Fruit fly (Drosophila melanogaster) whole organism, embryonic: ENCODE results near the gene CG9855.
A peak's percentile ranks its signal among the peaks of the same experiment; 100 is the strongest.

ENCODE experiments used
- Bteb2 ChIP-seq: fragments of 200-800 bp; sonication (Bioruptor generic); optimal IDR thresholded peaks from 2 replicates; lab custom pipeline; 2016; ENCODE audit warnings: missing biosample characterization, missing genetic modification characterization
- CG1024 ChIP-seq: fragments of 200-800 bp; sonication (Bioruptor generic); IDR thresholded peaks from 2 replicates; pipeline ENCODE4 v1.3.6; 2022; ENCODE audit warnings: missing biosample characterization, missing genetic modification characterization
- CG11504 ChIP-seq: fragments of 200-800 bp; sonication (Bioruptor generic); optimal IDR thresholded peaks from 3 replicates; lab custom pipeline; 2019; ENCODE audit warnings: missing biosample characterization, mild to moderate bottlenecking, missing genetic modification characterization, moderate library complexity
- CG12104 ChIP-seq: fragments of 200-800 bp; sonication (Bioruptor generic); optimal IDR thresholded peaks from 3 replicates; lab custom pipeline; 2016; ENCODE audit warnings: missing biosample characterization, missing genetic modification characterization
- CG12659 ChIP-seq: fragments of 200-800 bp; sonication (Bioruptor generic); optimal IDR thresholded peaks from 3 replicates; lab custom pipeline; 2017; ENCODE audit warnings: mild to moderate bottlenecking, missing biosample characterization, missing genetic modification reagents, missing genetic modification characterization
- CG12744 ChIP-seq: fragments of 200-800 bp; sonication (Bioruptor generic); optimal IDR thresholded peaks from 2 replicates; lab custom pipeline; 2016; ENCODE audit warnings: missing biosample characterization, missing genetic modification characterization
- CG14965 ChIP-seq: fragments of 200-800 bp; sonication (Bioruptor generic); optimal IDR thresholded peaks from 2 replicates; lab custom pipeline; 2016; ENCODE audit warnings: missing biosample characterization, missing genetic modification characterization, borderline replicate concordance
- CG15073 ChIP-seq: fragments of 200-800 bp; sonication (Bioruptor generic); optimal IDR thresholded peaks from 2 replicates; lab custom pipeline; 2016; ENCODE audit warnings: missing biosample characterization, missing genetic modification characterization
- CG15479 ChIP-seq: fragments of 200-800 bp; sonication (Bioruptor generic); optimal IDR thresholded peaks from 3 replicates; lab custom pipeline; 2019; ENCODE audit warnings: missing biosample characterization, mild to moderate bottlenecking, missing genetic modification characterization, moderate library complexity
- CG16779 ChIP-seq: fragments of 200-800 bp; sonication (Bioruptor generic); IDR thresholded peaks from 2 replicates; pipeline ENCODE4 v1.3.6; 2022; ENCODE audit warnings: missing biosample characterization, missing genetic modification characterization
- CG18262 ChIP-seq: fragments of 200-800 bp; optimal IDR thresholded peaks from 3 replicates; lab custom pipeline; 2019; ENCODE audit warnings: missing biosample characterization, mild to moderate bottlenecking, missing genetic modification characterization, moderate library complexity
- CG18476 ChIP-seq: fragments of 200-800 bp; sonication (Bioruptor generic); optimal IDR thresholded peaks from 2 replicates; lab custom pipeline; 2016; ENCODE audit warnings: missing biosample characterization, mild to moderate bottlenecking, missing genetic modification characterization
- CG2199 ChIP-seq: fragments of 200-800 bp; sonication (Bioruptor generic); IDR thresholded peaks from 3 replicates; pipeline ENCODE4 v1.3.6; 2022; ENCODE audit warnings: missing biosample characterization, missing genetic modification characterization
- CG2712 ChIP-seq: fragments of 200-800 bp; optimal IDR thresholded peaks from 3 replicates; lab custom pipeline; 2019; ENCODE audit warnings: missing biosample characterization, mild to moderate bottlenecking, missing genetic modification characterization, moderate library complexity
- CG2889 ChIP-seq: fragments of 200-800 bp; sonication (Bioruptor generic); IDR thresholded peaks from 3 replicates; pipeline ENCODE4 v1.3.6; 2022; ENCODE audit warnings: missing biosample characterization, missing genetic modification characterization
- CG4707 ChIP-seq: fragments of 200-800 bp; sonication (Bioruptor generic); optimal IDR thresholded peaks from 2 replicates; lab custom pipeline; 2018; ENCODE audit warnings: missing biosample characterization, mild to moderate bottlenecking, missing genetic modification characterization, moderate library complexity
- CG4820 ChIP-seq: fragments of 200-800 bp; sonication (Bioruptor generic); optimal IDR thresholded peaks from 3 replicates; lab custom pipeline; 2016; ENCODE audit warnings: missing biosample characterization, missing genetic modification characterization
- CG5180 ChIP-seq: fragments of 200-800 bp; sonication (Bioruptor generic); optimal IDR thresholded peaks from 3 replicates; lab custom pipeline; 2017; ENCODE audit warnings: missing biosample characterization, missing genetic modification characterization, mild to moderate bottlenecking, moderate library complexity, missing genetic modification reagents
- CG7271 ChIP-seq: fragments of 200-800 bp; sonication (Bioruptor generic); optimal IDR thresholded peaks from 2 replicates; lab custom pipeline; 2018; ENCODE audit warnings: missing biosample characterization, mild to moderate bottlenecking, missing genetic modification characterization, moderate library complexity
- CG7357 ChIP-seq: fragments of 200-800 bp; sonication (Bioruptor generic); IDR thresholded peaks from 3 replicates; pipeline ENCODE4 v1.3.6; 2022; ENCODE audit warnings: missing biosample characterization, missing genetic modification characterization
- CG8944 ChIP-seq: fragments of 200-800 bp; sonication (Bioruptor generic); optimal IDR thresholded peaks from 3 replicates; lab custom pipeline; 2016; ENCODE audit warnings: missing biosample characterization, missing genetic modification characterization
- Hand ChIP-seq: fragments of 200-800 bp; sonication (Bioruptor generic); optimal IDR thresholded peaks from 2 replicates; lab custom pipeline; 2017; ENCODE audit warnings: mild to moderate bottlenecking, missing biosample characterization, missing genetic modification reagents, missing genetic modification characterization
- Hey ChIP-seq: fragments of 200-800 bp; sonication (Bioruptor generic); optimal IDR thresholded peaks from 3 replicates; lab custom pipeline; 2018; ENCODE audit warnings: missing biosample characterization, mild to moderate bottlenecking, missing genetic modification characterization
- Hr3 ChIP-seq: fragments of 200-800 bp; sonication (Bioruptor generic); optimal IDR thresholded peaks from 3 replicates; lab custom pipeline; 2016; ENCODE audit warnings: missing biosample characterization, missing genetic modification characterization
- Hsf ChIP-seq: fragments of 200-800 bp; sonication (Bioruptor generic); optimal IDR thresholded peaks from 3 replicates; lab custom pipeline; 2016; ENCODE audit warnings: missing biosample characterization, missing genetic modification characterization
- MBD-R2 ChIP-seq: fragments of 200-800 bp; sonication (Bioruptor generic); IDR thresholded peaks from 2 replicates; pipeline ENCODE4 v1.3.6; 2022; ENCODE audit warnings: missing biosample characterization, missing genetic modification characterization
- Nf-YB ChIP-seq: fragments of 200-800 bp; sonication (Bioruptor generic); optimal IDR thresholded peaks from 3 replicates; lab custom pipeline; 2019; ENCODE audit warnings: missing biosample characterization, mild to moderate bottlenecking, missing genetic modification characterization, moderate library complexity
- Poxn ChIP-seq: fragments of 200-800 bp; sonication (Bioruptor generic); IDR thresholded peaks from 2 replicates; pipeline ENCODE4 v1.3.6; 2022; ENCODE audit warnings: missing biosample characterization, missing genetic modification characterization
- Sox100B ChIP-seq: fragments of 200-800 bp; sonication (Bioruptor generic); optimal IDR thresholded peaks from 3 replicates; lab custom pipeline; 2018; ENCODE audit warnings: missing biosample characterization, mild to moderate bottlenecking, missing genetic modification characterization
- YL-1 ChIP-seq: fragments of 200-800 bp; sonication (Bioruptor generic); optimal IDR thresholded peaks from 3 replicates; lab custom pipeline; 2017; ENCODE audit warnings: missing biosample characterization, mild to moderate bottlenecking, missing genetic modification characterization
- amos ChIP-seq: fragments of 200-800 bp; sonication (Bioruptor generic); IDR thresholded peaks from 2 replicates; pipeline ENCODE4 v1.3.6; 2022; ENCODE audit warnings: missing biosample characterization, missing genetic modification characterization; ENCODE audit not compliant: partially characterized antibody
- cato ChIP-seq: fragments of 200-800 bp; sonication (Bioruptor generic); optimal IDR thresholded peaks from 2 replicates; lab custom pipeline; 2016; ENCODE audit warnings: missing biosample characterization, missing genetic modification characterization, borderline replicate concordance
- chif ChIP-seq, 2 experiments: fragments of 200-800 bp; sonication (Bioruptor generic); optimal IDR thresholded peaks; 3 replicates each; lab custom pipeline; 2016; ENCODE audit warnings: missing biosample characterization in 2 of 2, missing genetic modification characterization in 2 of 2
- dmrt99B ChIP-seq: fragments of 200-800 bp; sonication (Bioruptor generic); optimal IDR thresholded peaks from 2 replicates; lab custom pipeline; 2018; ENCODE audit warnings: missing biosample characterization, mild to moderate bottlenecking, missing genetic modification characterization, moderate library complexity
- fu2 ChIP-seq: fragments of 200-800 bp; sonication (Bioruptor generic); optimal IDR thresholded peaks from 2 replicates; lab custom pipeline; 2016; ENCODE audit warnings: missing biosample characterization, missing genetic modification characterization
- gcm ChIP-seq: fragments of 200-800 bp; sonication (Bioruptor generic); optimal IDR thresholded peaks from 2 replicates; lab custom pipeline; 2019; ENCODE audit warnings: missing biosample characterization, mild to moderate bottlenecking, missing genetic modification characterization, moderate library complexity
- gem ChIP-seq: fragments of 200-800 bp; sonication (Bioruptor generic); optimal IDR thresholded peaks from 2 replicates; lab custom pipeline; 2019; ENCODE audit warnings: missing biosample characterization, mild to moderate bottlenecking, missing genetic modification characterization, moderate library complexity
- klu ChIP-seq: fragments of 200-800 bp; sonication (Bioruptor generic); IDR thresholded peaks from 2 replicates; pipeline ENCODE4 v1.3.6; 2022; ENCODE audit warnings: missing biosample characterization, missing genetic modification characterization
- luna ChIP-seq: fragments of 200-800 bp; sonication (Bioruptor generic); optimal IDR thresholded peaks from 2 replicates; lab custom pipeline; 2016; ENCODE audit warnings: missing biosample characterization, missing genetic modification characterization
- maf-S ChIP-seq: fragments of 200-800 bp; sonication (Bioruptor generic); optimal IDR thresholded peaks from 2 replicates; lab custom pipeline; 2016; ENCODE audit warnings: missing biosample characterization, missing genetic modification characterization
- sim ChIP-seq: fragments of 200-800 bp; sonication (Bioruptor generic); IDR thresholded peaks from 2 replicates; pipeline ENCODE4 v1.3.6; 2022; ENCODE audit warnings: missing biosample characterization, missing genetic modification characterization
- so ChIP-seq: fragments of 200-800 bp; sonication (Bioruptor generic); IDR thresholded peaks from 3 replicates; pipeline ENCODE4 v1.3.6; 2022; ENCODE audit warnings: missing biosample characterization, missing genetic modification characterization
- trem ChIP-seq: fragments of 200-800 bp; optimal IDR thresholded peaks from 3 replicates; lab custom pipeline; 2019; ENCODE audit warnings: missing biosample characterization, mild to moderate bottlenecking, missing genetic modification characterization, moderate library complexity
- wdn ChIP-seq: fragments of 200-800 bp; sonication (Bioruptor generic); IDR thresholded peaks from 2 replicates; pipeline ENCODE4 v1.3.6; 2022; ENCODE audit warnings: missing biosample characterization, missing genetic modification characterization
- wek ChIP-seq: fragments of 200-800 bp; sonication (Bioruptor generic); optimal IDR thresholded peaks from 3 replicates; lab custom pipeline; 2018; ENCODE audit warnings: missing biosample characterization, mild to moderate bottlenecking, missing genetic modification characterization, moderate library complexity
- zf30C ChIP-seq: fragments of 200-800 bp; sonication (Bioruptor generic); optimal IDR thresholded peaks from 3 replicates; lab custom pipeline; 2018; ENCODE audit warnings: missing biosample characterization, mild to moderate bottlenecking, missing genetic modification characterization

CG9855 gene

dm6 chr3R:4378363-4379354 lies 19.0 kb downstream of the CG9855 start, which contains the start of gene Sfxn1-3 (continued):
- peak; percentile 27; the same call in 1 of the 2 replicates for TF ChIP-seq MBD-R2
- no peak for TF ChIP-seq dmrt99B (tag; lab: Kevin White, UChicago)
- no peak for TF ChIP-seq chif (GFP tag; optimal IDR thresholded peaks at IDR 0.05; lab: Kevin White, UChicago)
- TF ChIP-seq CG15479 (GFP tag; lab: Kevin White, UChicago), result peak; percentile 96
- TF ChIP-seq gcm (GFP tag; lab: Kevin White, UChicago), result peak; percentile 16
- peak; percentile 5 for TF ChIP-seq cato (GFP tag; lab: Kevin White, UChicago)
- TF ChIP-seq Nf-YB (GFP tag; lab: Kevin White, UChicago), result peak; percentile 22
- peak; percentile 81 for TF ChIP-seq Hey (tag; lab: Kevin White, UChicago)
- TF ChIP-seq CG4707 (GFP tag; lab: Kevin White, UChicago), result no peak
- peak; percentile 21 for TF ChIP-seq CG2712 (tag; lab: Kevin White, UChicago)
- 0 out of 3 replicates have a peak, but pooled peaks have one; percentile 20 for TF ChIP-seq CG7357 (GFP tag; lab: Robert Waterston, UW)
- peak; percentile 72 for TF ChIP-seq CG5180 (GFP tag; lab: Kevin White, UChicago)
- TF ChIP-seq CG1024 (GFP tag; lab: Robert Waterston, UW), result peak; percentile 14; the same call in 1 of the 2 replicates
- TF ChIP-seq Sox100B, result no peak
- no peak for TF ChIP-seq trem (tag; lab: Kevin White, UChicago)

- TF ChIP-seq fu2 (no peak), so (GFP tag; lab: Robert Waterston, UW) (no peak), klu (GFP tag; lab: Robert Waterston, UW) (no peak), Poxn (no peak), CG8944 (GFP tag; lab: Kevin White, UChicago) (no peak), sim (no peak), wdn (GFP tag; lab: Robert Waterston, UW) (no peak), CG2889 (no peak), CG16779 (GFP tag; lab: Robert Waterston, UW) (no peak), CG14965 (GFP tag; lab: Kevin White, UChicago) (no peak), Bteb2 (GFP tag; lab: Kevin White, UChicago) (no peak), CG18476 (GFP tag; lab: Kevin White, UChicago) (no peak), Hand (GFP tag; lab: Kevin White, UChicago) (no peak)
- TF ChIP-seq, all 482 proteins: peak for 0
These were observed 35.7 kb downstream of the CG9855 start for dm6 chr3R:4362010-4362409.

- TF ChIP-seq amos (GFP tag; lab: Robert Waterston, UW) (0 out of 2 replicates have a peak, but pooled peaks have one; percentile 19), Sox100B (no peak), wdn (GFP tag; lab: Robert Waterston, UW) (no peak), wek (no peak), CG4820 (GFP tag; lab: Kevin White, UChicago) (no peak), Hr3 (no peak), CG7271 (no peak), CG2199 (GFP tag; lab: Robert Waterston, UW) (no peak), CG12659 (GFP tag; lab: Kevin White, UChicago) (no peak), CG15073 (GFP tag; lab: Kevin White, UChicago) (no peak), luna (no peak), CG12744 (GFP tag; lab: Kevin White, UChicago) (no peak), CG12104 (GFP tag; lab: Kevin White, UChicago) (no peak), zf30C (GFP tag; lab: Kevin White, UChicago) (no peak), gem (tag; lab: Kevin White, UChicago) (no peak), maf-S (GFP tag; lab: Kevin White, UChicago) (no peak), gcm (GFP tag; lab: Kevin White, UChicago) (no peak), YL-1 (GFP tag; lab: Kevin White, UChicago) (no peak), CG11504 (tag; lab: Kevin White, UChicago) (no peak), CG18262 (tag; lab: Kevin White, UChicago) (no peak), Hsf (GFP tag; lab: Kevin White, UChicago) (no peak)
These were observed 37.0 kb downstream of the CG9855 start for dm6 chr3R:4360668-4361110.
